Worm (Caenorhabditis elegans) whole organism, mixed stage, embryonic: ENCODE results near the gene lact-6.

Source experiments
- M03D4.4 ChIP-seq: sonication (generic microtip); optimal IDR thresholded peaks from 2 replicates; lab custom pipeline; 2017; ENCODE audit warnings: mild to moderate bottlenecking, missing genetic modification characterization, missing compliant biosample characterization
- bed-3 ChIP-seq: fragments of 200-800 bp; sonication (Bioruptor generic); optimal IDR thresholded peaks from 3 replicates; lab custom pipeline; 2018; ENCODE audit warnings: mild to moderate bottlenecking, missing genetic modification characterization, moderate library complexity, missing compliant biosample characterization
- blmp-1 ChIP-seq: fragments of 150-350 bp; optimal IDR thresholded peaks from 2 replicates; lab custom pipeline; 2014; ENCODE audit warnings: missing biosample characterization, missing genetic modification characterization
- ceh-39 ChIP-seq: fragments of 150-350 bp; optimal IDR thresholded peaks from 2 replicates; lab custom pipeline; 2014; ENCODE audit warnings: missing biosample characterization, missing genetic modification characterization
- ceh-43 ChIP-seq: fragments of 200-800 bp; sonication (Bioruptor generic); optimal IDR thresholded peaks from 2 replicates; lab custom pipeline; 2018; ENCODE audit warnings: mild to moderate bottlenecking, missing genetic modification characterization, moderate library complexity, missing compliant biosample characterization
- ceh-83 ChIP-seq: fragments of 200-800 bp; sonication (Bioruptor generic); optimal IDR thresholded peaks from 2 replicates; lab custom pipeline; 2018; ENCODE audit warnings: mild to moderate bottlenecking, missing genetic modification characterization, missing compliant biosample characterization
- ces-1 ChIP-seq: fragments of 150-350 bp; optimal IDR thresholded peaks from 2 replicates; lab custom pipeline; 2014; ENCODE audit warnings: missing biosample characterization, missing genetic modification reagents, missing genetic modification characterization
- cnd-1 ChIP-seq: fragments of 200-800 bp; sonication (Bioruptor generic); optimal IDR thresholded peaks from 2 replicates; lab custom pipeline; 2018; ENCODE audit warnings: mild to moderate bottlenecking, missing genetic modification characterization, missing compliant biosample characterization
- drap-1 ChIP-seq: fragments of 200-800 bp; sonication (Bioruptor generic); optimal IDR thresholded peaks from 3 replicates; lab custom pipeline; 2018; ENCODE audit warnings: mild to moderate bottlenecking, missing genetic modification characterization, missing compliant biosample characterization
- elt-3 ChIP-seq: fragments of 150-350 bp; optimal IDR thresholded peaks from 2 replicates; lab custom pipeline; 2014; ENCODE audit warnings: missing biosample characterization, missing genetic modification characterization
- flh-1 ChIP-seq: fragments of 200-800 bp; sonication (Bioruptor generic); optimal IDR thresholded peaks from 2 replicates; lab custom pipeline; 2018; ENCODE audit warnings: mild to moderate bottlenecking, missing genetic modification characterization, moderate library complexity, missing compliant biosample characterization
- ham-2 ChIP-seq: fragments of 200-800 bp; sonication (Bioruptor generic); optimal IDR thresholded peaks from 2 replicates; lab custom pipeline; 2018; ENCODE audit warnings: mild to moderate bottlenecking, missing genetic modification characterization, missing compliant biosample characterization
- hlh-1 ChIP-seq: fragments of 150-350 bp; optimal IDR thresholded peaks from 2 replicates; lab custom pipeline; 2014; ENCODE audit warnings: missing biosample characterization, missing genetic modification reagents, missing genetic modification characterization
- lin-13 ChIP-seq: fragments of 150-350 bp; optimal IDR thresholded peaks from 2 replicates; lab custom pipeline; 2014; ENCODE audit warnings: missing biosample characterization, missing genetic modification characterization
- lin-32 ChIP-seq: fragments of 200-800 bp; sonication (Bioruptor generic); optimal IDR thresholded peaks from 2 replicates; lab custom pipeline; 2018; ENCODE audit warnings: mild to moderate bottlenecking, missing genetic modification characterization, missing compliant biosample characterization
- lsy-2 ChIP-seq: fragments of 150-350 bp; optimal IDR thresholded peaks from 2 replicates; lab custom pipeline; 2014; ENCODE audit warnings: missing biosample characterization, missing genetic modification characterization
- mep-1 ChIP-seq: fragments of 150-350 bp; optimal IDR thresholded peaks from 2 replicates; lab custom pipeline; 2017; ENCODE audit warnings: missing biosample characterization, missing genetic modification reagents, missing genetic modification characterization, inconsistent platforms
- nhr-12 ChIP-seq: fragments of 150-350 bp; optimal IDR thresholded peaks from 2 replicates; lab custom pipeline; 2014; ENCODE audit warnings: missing biosample characterization, missing genetic modification characterization
- nhr-237 ChIP-seq: fragments of 150-350 bp; optimal IDR thresholded peaks from 2 replicates; lab custom pipeline; 2014; ENCODE audit warnings: missing biosample characterization, missing genetic modification characterization
- nhr-28 ChIP-seq: fragments of 150-350 bp; optimal IDR thresholded peaks from 2 replicates; lab custom pipeline; 2014; ENCODE audit warnings: missing biosample characterization, missing genetic modification characterization
- nhr-76 ChIP-seq: sonication (generic microtip); optimal IDR thresholded peaks from 2 replicates; lab custom pipeline; 2017; ENCODE audit warnings: missing biosample characterization, missing genetic modification characterization
- pha-4 ChIP-seq: fragments of 150-350 bp; optimal IDR thresholded peaks from 2 replicates; lab custom pipeline; 2018; ENCODE audit warnings: missing biosample characterization, missing genetic modification reagents, missing genetic modification characterization
- sem-2 ChIP-seq: fragments of 200-800 bp; sonication (Bioruptor generic); optimal IDR thresholded peaks from 2 replicates; lab custom pipeline; 2018; ENCODE audit warnings: mild to moderate bottlenecking, missing genetic modification characterization, missing compliant biosample characterization
- snpc-4 ChIP-seq: fragments of 150-350 bp; optimal IDR thresholded peaks from 2 replicates; lab custom pipeline; 2014; ENCODE audit warnings: missing biosample characterization, missing genetic modification characterization
- tbx-8 ChIP-seq: fragments of 200-800 bp; sonication (Bioruptor generic); optimal IDR thresholded peaks from 2 replicates; lab custom pipeline; 2018; ENCODE audit warnings: mild to moderate bottlenecking, missing genetic modification characterization, moderate library complexity, missing compliant biosample characterization
- unc-120 ChIP-seq: sonication (generic microtip); optimal IDR thresholded peaks from 2 replicates; lab custom pipeline; 2017; ENCODE audit warnings: missing genetic modification characterization, missing compliant biosample characterization; ENCODE audit not compliant: poor library complexity, severe bottlenecking
- unc-39 ChIP-seq: fragments of 150-350 bp; optimal IDR thresholded peaks from 2 replicates; lab custom pipeline; 2014; ENCODE audit warnings: missing biosample characterization, missing genetic modification characterization
- zip-8 ChIP-seq: fragments of 150-350 bp; optimal IDR thresholded peaks from 2 replicates; lab custom pipeline; 2014; ENCODE audit warnings: missing biosample characterization, missing genetic modification characterization
- ztf-11 ChIP-seq: fragments of 150-350 bp; optimal IDR thresholded peaks from 2 replicates; lab custom pipeline; 2014; ENCODE audit warnings: missing biosample characterization, missing genetic modification characterization

The lact-6 gene

DNA sequence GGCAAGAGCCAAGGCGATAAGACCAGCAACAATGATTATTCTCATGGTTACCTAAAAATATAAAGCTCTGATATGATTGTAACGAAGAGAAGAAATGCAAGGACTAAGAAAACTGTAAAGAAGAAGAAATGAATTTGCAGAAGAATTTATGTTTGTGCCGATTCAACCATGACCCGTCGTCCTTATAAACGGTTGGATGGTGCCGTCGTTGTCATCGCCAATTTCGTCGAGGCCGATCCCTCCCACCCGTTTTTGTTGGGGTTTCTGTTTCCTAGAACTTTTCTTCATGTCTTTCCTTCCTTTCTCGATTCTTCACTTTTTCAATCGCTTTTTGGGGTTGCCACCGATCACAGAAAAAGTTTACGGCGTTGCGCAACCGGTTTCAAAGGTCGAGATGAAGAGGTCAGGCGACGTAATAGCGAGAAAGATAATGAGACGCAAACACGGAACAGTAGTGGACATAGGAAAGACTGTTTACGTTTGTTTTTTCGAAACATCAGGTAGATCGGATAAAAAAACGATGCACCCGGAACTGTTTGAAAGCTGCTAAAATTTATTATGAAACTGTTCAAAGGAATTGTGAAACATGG is 40.8 kb upstream of the lact-6 start, which contains the start of gene epic-1:
Gene epic-1 (minus strand): TSS at position 51 of the 590 bp plus-strand sequence.
- TF ChIP-seq sem-2 (GFP tag; lab: Kevin White, UChicago) (no peak), zip-8 (tag; lab: Kevin White, UChicago) (peak; percentile 12), nhr-28 (tag; lab: Kevin White, UChicago) (no peak), snpc-4 (tag; lab: Kevin White, UChicago) (no peak)

DNA sequence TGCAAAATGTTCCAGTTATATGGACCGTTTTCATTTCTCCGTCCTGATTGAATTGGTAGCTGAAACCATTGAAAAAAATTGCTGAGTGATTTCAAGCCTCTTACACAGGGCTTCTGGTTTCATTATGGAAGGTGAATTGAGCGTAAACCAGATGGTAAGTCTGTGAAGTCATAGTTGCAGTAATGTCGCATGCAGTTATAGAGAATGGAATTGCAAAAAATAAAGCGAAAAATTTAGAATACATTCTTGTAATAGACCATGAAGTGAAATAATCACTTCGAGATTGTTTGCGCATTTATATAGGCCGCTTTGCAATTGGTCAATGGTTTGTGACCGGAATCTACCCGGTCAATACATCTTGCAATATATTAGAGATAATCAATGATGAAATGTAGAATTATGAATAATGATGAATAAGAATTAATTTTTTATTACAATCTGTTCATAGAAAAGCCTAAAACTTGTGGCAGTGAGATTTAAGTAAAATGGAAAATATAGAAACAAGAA is 39.0 kb upstream of the lact-6 start, which contains the start of gene F11E6.4:
Gene F11E6.4 (minus strand): TSS at position 259 of the 507 bp plus-strand sequence.
- TF ChIP-seq blmp-1 (tag; lab: Kevin White, UChicago): no peak
- TF ChIP-seq zip-8 (tag; lab: Kevin White, UChicago): no peak
- no peak for TF ChIP-seq ceh-39 (tag; lab: Kevin White, UChicago)
- TF ChIP-seq bed-3 (GFP tag; lab: Kevin White, UChicago): no peak
- no peak for TF ChIP-seq ham-2 (GFP tag; lab: Kevin White, UChicago)
- TF ChIP-seq nhr-28 (tag; lab: Kevin White, UChicago): no peak
- no peak for TF ChIP-seq nhr-237 (tag; lab: Kevin White, UChicago)
- TF ChIP-seq ceh-43: no peak
- no peak for TF ChIP-seq M03D4.4 (tag; lab: Kevin White, UChicago)
- TF ChIP-seq lsy-2: no peak
- TF ChIP-seq unc-120 (tag; lab: Kevin White, UChicago): no peak
- TF ChIP-seq tbx-8: no peak
- no peak for TF ChIP-seq ztf-11 (tag; lab: Kevin White, UChicago)
- no peak for TF ChIP-seq lin-13
- TF ChIP-seq pha-4 (tag; lab: Kevin White, UChicago): no peak
- TF ChIP-seq, all 35 proteins: peak for 0

DNA sequence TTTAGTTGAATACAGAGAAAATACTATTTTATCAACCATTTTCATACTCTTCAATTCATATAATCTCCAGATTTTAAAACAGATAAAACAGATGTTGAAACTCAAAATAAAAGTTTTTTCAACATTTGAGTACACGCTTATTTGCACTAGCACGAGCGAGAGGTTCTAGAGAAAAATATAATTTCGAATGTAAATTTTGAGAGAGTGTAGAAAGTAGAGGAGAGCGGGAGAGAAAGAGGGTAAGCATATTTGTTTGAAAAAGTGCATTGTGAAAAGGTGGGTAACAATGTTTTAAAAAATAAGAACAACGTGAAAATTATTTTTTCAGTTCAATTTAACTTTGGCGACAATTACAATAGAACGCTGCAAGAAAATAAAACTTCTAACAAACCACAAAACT is 36.6 kb upstream of the lact-6 start:
- peak; percentile 18 for TF ChIP-seq unc-120 (tag; lab: Kevin White, UChicago)
- TF ChIP-seq sem-2 (GFP tag; lab: Kevin White, UChicago): no peak
- TF ChIP-seq ces-1 (GFP tag; lab: Kevin White, UChicago): peak; percentile 74

DNA sequence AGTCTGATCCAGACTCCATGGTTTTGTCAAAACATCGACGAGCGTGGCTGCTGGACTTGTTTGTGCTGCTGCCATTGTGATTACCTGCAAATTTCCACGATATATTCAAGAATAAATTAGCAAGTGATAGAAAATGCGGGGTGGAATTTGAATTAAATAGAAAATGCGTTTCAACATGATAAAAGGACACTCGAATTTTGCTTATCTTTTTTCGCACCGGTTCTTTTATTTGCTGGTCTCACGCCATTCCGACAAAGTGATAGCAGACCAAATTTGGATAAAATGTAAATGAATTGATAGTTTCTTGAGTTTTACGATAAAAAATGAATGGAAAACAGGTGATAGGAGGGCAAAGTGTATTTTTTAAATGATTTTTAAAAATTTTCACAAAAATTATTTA is 36.1 kb upstream of the lact-6 start, which contains the start of gene elo-2:
Gene elo-2 (minus strand): TSS at position 84 of the 400 bp plus-strand sequence.
- TF ChIP-seq ztf-11 (tag; lab: Kevin White, UChicago) (no peak), ham-2 (GFP tag; lab: Kevin White, UChicago) (no peak), elt-3 (tag; lab: Kevin White, UChicago) (no peak), ceh-43 (no peak), snpc-4 (tag; lab: Kevin White, UChicago) (no peak), flh-1 (no peak), nhr-12 (tag; lab: Kevin White, UChicago) (no peak), hlh-1 (tag; lab: Kevin White, UChicago) (no peak), zip-8 (tag; lab: Kevin White, UChicago) (no peak), blmp-1 (tag; lab: Kevin White, UChicago) (no peak), ceh-83 (GFP tag; lab: Kevin White, UChicago) (no peak), bed-3 (GFP tag; lab: Kevin White, UChicago) (no peak)

DNA sequence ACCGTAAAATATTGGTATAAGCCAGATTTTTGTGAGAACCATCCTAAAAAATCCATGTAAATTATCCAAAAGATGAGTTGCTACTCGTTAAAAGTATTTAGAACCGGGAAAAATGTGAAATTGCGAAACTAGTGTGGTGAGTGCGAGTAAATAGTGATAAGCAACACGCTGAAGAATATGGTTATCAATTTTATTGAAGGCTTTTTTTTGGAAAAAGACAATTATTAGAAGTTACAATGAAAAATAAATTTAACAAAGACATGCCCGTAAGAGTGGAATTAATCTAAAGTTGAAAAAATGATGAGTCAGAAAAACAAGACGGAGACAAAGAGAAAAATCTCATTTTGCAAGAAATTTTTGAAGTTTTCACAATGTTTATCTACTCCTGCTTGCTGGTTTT is 34.7 kb upstream of the lact-6 start, which contains the start of gene F11E6.6:
Gene F11E6.6 (minus strand): TSS at position 101 of the 400 bp plus-strand sequence.
- no peak for TF ChIP-seq ces-1 (GFP tag; lab: Kevin White, UChicago)
- TF ChIP-seq ztf-11 (tag; lab: Kevin White, UChicago): no peak
- no peak for TF ChIP-seq lin-13
- no peak for TF ChIP-seq blmp-1 (tag; lab: Kevin White, UChicago)
- TF ChIP-seq unc-39 (tag; lab: Kevin White, UChicago): no peak
- no peak for TF ChIP-seq ceh-83 (GFP tag; lab: Kevin White, UChicago)
- TF ChIP-seq mep-1 (tag; lab: Kevin White, UChicago): no peak
- TF ChIP-seq cnd-1 (tag; lab: Kevin White, UChicago): no peak
- no peak for TF ChIP-seq zip-8 (tag; lab: Kevin White, UChicago)
- no peak for TF ChIP-seq drap-1 (GFP tag; lab: Kevin White, UChicago)
- no peak for TF ChIP-seq ceh-43
- no peak for TF ChIP-seq lin-32
- TF ChIP-seq unc-120 (tag; lab: Kevin White, UChicago): no peak
- no peak for TF ChIP-seq nhr-76 (tag; lab: Kevin White, UChicago)
- TF ChIP-seq bed-3 (GFP tag; lab: Kevin White, UChicago): no peak
